Worm (Caenorhabditis elegans): ENCODE data around the gene szy-20.

DNA sequence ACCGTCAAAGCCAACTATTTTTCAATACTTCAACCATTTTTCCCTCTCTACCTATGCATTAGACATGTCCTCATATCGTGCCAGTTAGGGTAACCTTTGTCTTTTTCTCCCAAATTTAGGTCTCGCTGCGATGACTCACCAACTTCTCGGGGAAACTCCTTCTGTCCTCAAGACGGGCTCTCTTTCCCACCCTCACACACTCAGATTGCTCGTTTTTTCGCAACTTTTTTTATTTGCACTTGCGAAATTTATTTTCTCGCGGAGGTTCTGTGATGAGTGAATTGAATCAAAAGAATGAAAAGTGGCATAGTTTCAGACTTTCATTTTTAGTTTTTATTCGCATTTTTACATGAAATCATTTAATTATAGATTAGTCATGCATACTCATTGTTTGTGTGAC, 48.8 kb downstream of the szy-20 start:
- TF ChIP-seq him-1 (tag; optimal IDR thresholded peaks at IDR 0.05) (no peak), dao-5 (tag; optimal IDR thresholded peaks at IDR 0.05) (no peak), W03F9.2 (tag; optimal IDR thresholded peaks at IDR 0.05) (no peak)

Data from whole organism, L4/young adult.